Worm (Caenorhabditis elegans): Measurements from ENCODE around the gene F25E2.3.

Gene F25E2.3

DNA sequence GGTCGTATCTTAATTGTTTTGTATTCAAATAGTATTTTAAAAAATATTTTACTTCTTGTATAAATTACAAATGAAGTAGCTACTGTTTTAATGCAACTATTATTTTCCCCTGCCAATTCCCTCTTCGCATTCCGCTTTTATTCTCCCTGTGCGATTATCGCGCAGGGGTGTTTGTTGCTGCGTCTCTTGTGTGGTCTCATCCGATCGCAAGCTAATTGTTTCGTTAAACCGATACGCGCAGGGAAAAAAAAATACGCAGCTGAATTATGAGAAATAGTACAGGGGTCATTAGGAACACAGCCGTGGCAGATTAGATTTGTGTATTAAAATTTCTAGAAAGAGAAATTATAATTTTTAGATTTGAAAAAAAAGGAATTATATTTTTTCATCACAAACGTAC lies 6.4 kb downstream of the F25E2.3 start (continued):
- TF ChIP-seq arid-1 (GFP tag; conservative IDR thresholded peaks at IDR 0.05), result peak; percentile 92
- TF ChIP-seq ZK337.2 (GFP tag; IDR thresholded peaks at IDR 0.05), result peak; percentile 85
- peak; percentile 95 for TF ChIP-seq lin-1 (GFP tag; IDR thresholded peaks at IDR 0.05)
- TF ChIP-seq ceh-20 (GFP tag; IDR thresholded peaks at IDR 0.05), result peak; percentile 98
- peak; percentile 93 for TF ChIP-seq tra-1 (GFP tag; IDR thresholded peaks at IDR 0.05)
- peak; percentile 91 for TF ChIP-seq nhr-25 (tag; optimal IDR thresholded peaks at IDR 0.05; ENCODE audit: borderline replicate concordance, insufficient read depth)
- TF ChIP-seq mdl-1 (tag; optimal IDR thresholded peaks at IDR 0.05), result peak; percentile 88 to 93
- TF ChIP-seq set-16 (GFP tag; IDR thresholded peaks at IDR 0.05), result no peak
- TF ChIP-seq nhr-28 (tag; optimal IDR thresholded peaks at IDR 0.05), result peak; percentile 96
- TF ChIP-seq nhr-77 (tag; optimal IDR thresholded peaks at IDR 0.05), result peak; percentile 100
- peak; percentile 99 for TF ChIP-seq vab-7 (GFP tag; IDR thresholded peaks at IDR 0.05)
- TF ChIP-seq nhr-111 (GFP tag; optimal IDR thresholded peaks at IDR 0.05), result peak; percentile 72
- peak; percentile 99 for TF ChIP-seq nhr-102 (tag; optimal IDR thresholded peaks at IDR 0.05)
- peak; percentile 97 for TF ChIP-seq zip-2 (tag; optimal IDR thresholded peaks at IDR 0.05)
- peak; percentile 69 for TF ChIP-seq pqm-1 (tag; optimal IDR thresholded peaks at IDR 0.05)
- TF ChIP-seq fkh-10 (GFP tag; optimal IDR thresholded peaks at IDR 0.05), result peak; percentile 99
- TF ChIP-seq daf-16 (GFP tag; optimal IDR thresholded peaks at IDR 0.05), result peak; percentile 96 to 98
- TF ChIP-seq daf-16 (tag; optimal IDR thresholded peaks at IDR 0.05), result peak; percentile 97
- TF ChIP-seq nhr-42 (GFP tag; IDR thresholded peaks at IDR 0.05), result peak; percentile 99
- peak; percentile 97 for TF ChIP-seq nhr-11 (tag; optimal IDR thresholded peaks at IDR 0.05)
- TF ChIP-seq pha-4 (GFP tag; IDR thresholded peaks at IDR 0.05), result peak; percentile 96
- peak; percentile 96 for TF ChIP-seq pha-4 (tag; optimal IDR thresholded peaks at IDR 0.05)
- TF ChIP-seq daf-8 (GFP tag; IDR thresholded peaks at IDR 0.05), result peak; percentile 68; the same call in 1 of the 2 replicates
- peak; percentile 99 for TF ChIP-seq jun-1 (tag; optimal IDR thresholded peaks at IDR 0.05)
- peak; percentile 100 for TF ChIP-seq dve-1 (tag; optimal IDR thresholded peaks at IDR 0.05; ENCODE audit: insufficient read depth)
- TF ChIP-seq unc-62 (GFP tag; optimal IDR thresholded peaks at IDR 0.05 in 1 of 2), result peak; percentile 60 to 99
- TF ChIP-seq unc-62 (tag; optimal IDR thresholded peaks at IDR 0.05), result no peak
- peak; percentile 48 for TF ChIP-seq sdz-12 (GFP tag; optimal IDR thresholded peaks at IDR 0.05)
- TF ChIP-seq nhr-10 (tag; optimal IDR thresholded peaks at IDR 0.05), result peak; percentile 98
- TF ChIP-seq daf-19 (GFP tag; conservative IDR thresholded peaks at IDR 0.05), result peak; percentile 90
- TF ChIP-seq ceh-28 (tag; optimal IDR thresholded peaks at IDR 0.05), result peak; percentile 83
- TF ChIP-seq spr-1 (tag; optimal IDR thresholded peaks at IDR 0.05), result peak; percentile 97
- TF ChIP-seq dmd-9 (GFP tag; IDR thresholded peaks at IDR 0.05), result peak; percentile 88
- TF ChIP-seq dmd-8 (GFP tag; IDR thresholded peaks at IDR 0.05), result 0 out of 2 replicates have a peak, but pooled peaks have one; percentile 29
- peak; percentile 99 for TF ChIP-seq rbr-2 (tag; optimal IDR thresholded peaks at IDR 0.05)
- peak; percentile 96 for TF ChIP-seq ctbp-1 (GFP tag; IDR thresholded peaks at IDR 0.05)
- TF ChIP-seq php-3 (GFP tag; IDR thresholded peaks at IDR 0.05), result peak; percentile 98
- 0 out of 2 replicates have a peak, but pooled peaks have one; percentile 32 for TF ChIP-seq ceh-44 (GFP tag; IDR thresholded peaks at IDR 0.05)
- peak; percentile 17 to 62 for TF ChIP-seq ZK546.5 (tag; optimal IDR thresholded peaks at IDR 0.05)
- peak; percentile 97 for TF ChIP-seq dmd-6 (GFP tag; IDR thresholded peaks at IDR 0.05)
- no peak for TF ChIP-seq aly-2 (tag; optimal IDR thresholded peaks at IDR 0.05)
- TF ChIP-seq hmg-1.1 (GFP tag; IDR thresholded peaks at IDR 0.05), result peak; percentile 100
- TF ChIP-seq ceh-32 (tag; optimal IDR thresholded peaks at IDR 0.05; ENCODE audit: poor library complexity), result peak; percentile 88
- TF ChIP-seq ztf-7 (tag; optimal IDR thresholded peaks at IDR 0.05), result peak; percentile 95
- peak; percentile 60; the same call in 1 of the 2 replicates for TF ChIP-seq snpc-1.2 (GFP tag; IDR thresholded peaks at IDR 0.05)
- peak; percentile 95 for TF ChIP-seq saeg-2 (GFP tag; IDR thresholded peaks at IDR 0.05)
- peak; percentile 97 for TF ChIP-seq lin-29 (GFP tag; IDR thresholded peaks at IDR 0.05)
- peak; percentile 91 for TF ChIP-seq D1046.2 (GFP tag; IDR thresholded peaks at IDR 0.05)
- TF ChIP-seq lin-39 (tag; optimal IDR thresholded peaks at IDR 0.05), result peak; percentile 86
- TF ChIP-seq zip-11 (GFP tag; IDR thresholded peaks at IDR 0.05), result no peak
- no peak for TF ChIP-seq ceh-62 (tag; optimal IDR thresholded peaks at IDR 0.05)
- TF ChIP-seq nhr-6 (tag; optimal IDR thresholded peaks at IDR 0.05), result peak; percentile 97
